Worm (Caenorhabditis elegans) whole organism, mixed stage, embryonic: ENCODE results near the gene srh-17.

ENCODE experiments used
- blmp-1 ChIP-seq: fragments of 150-350 bp; optimal IDR thresholded peaks from 2 replicates; lab custom pipeline; 2014; ENCODE audit warnings: missing biosample characterization, missing genetic modification characterization
- ceh-83 ChIP-seq: fragments of 200-800 bp; sonication (Bioruptor generic); optimal IDR thresholded peaks from 2 replicates; lab custom pipeline; 2018; ENCODE audit warnings: mild to moderate bottlenecking, missing genetic modification characterization, missing compliant biosample characterization
- elt-1 ChIP-seq: sonication (generic microtip); optimal IDR thresholded peaks from 2 replicates; lab custom pipeline; 2017; ENCODE audit warnings: missing genetic modification characterization, mild to moderate bottlenecking, missing compliant biosample characterization, antibody characterized with exemption, moderate library complexity, borderline replicate concordance; ENCODE audit not compliant: insufficient read depth
- elt-3 ChIP-seq: fragments of 150-350 bp; optimal IDR thresholded peaks from 2 replicates; lab custom pipeline; 2014; ENCODE audit warnings: missing biosample characterization, missing genetic modification characterization
- lin-13 ChIP-seq: fragments of 150-350 bp; optimal IDR thresholded peaks from 2 replicates; lab custom pipeline; 2014; ENCODE audit warnings: missing biosample characterization, missing genetic modification characterization
- lin-32 ChIP-seq: fragments of 200-800 bp; sonication (Bioruptor generic); optimal IDR thresholded peaks from 2 replicates; lab custom pipeline; 2018; ENCODE audit warnings: mild to moderate bottlenecking, missing genetic modification characterization, missing compliant biosample characterization
- mep-1 ChIP-seq: fragments of 150-350 bp; optimal IDR thresholded peaks from 2 replicates; lab custom pipeline; 2017; ENCODE audit warnings: missing biosample characterization, missing genetic modification reagents, missing genetic modification characterization, inconsistent platforms
- nhr-12 ChIP-seq: fragments of 150-350 bp; optimal IDR thresholded peaks from 2 replicates; lab custom pipeline; 2014; ENCODE audit warnings: missing biosample characterization, missing genetic modification characterization
- nhr-28 ChIP-seq: fragments of 150-350 bp; optimal IDR thresholded peaks from 2 replicates; lab custom pipeline; 2014; ENCODE audit warnings: missing biosample characterization, missing genetic modification characterization
- nhr-76 ChIP-seq: sonication (generic microtip); optimal IDR thresholded peaks from 2 replicates; lab custom pipeline; 2017; ENCODE audit warnings: missing biosample characterization, missing genetic modification characterization
- sem-2 ChIP-seq: fragments of 200-800 bp; sonication (Bioruptor generic); optimal IDR thresholded peaks from 2 replicates; lab custom pipeline; 2018; ENCODE audit warnings: mild to moderate bottlenecking, missing genetic modification characterization, missing compliant biosample characterization
- snpc-4 ChIP-seq: fragments of 150-350 bp; optimal IDR thresholded peaks from 2 replicates; lab custom pipeline; 2014; ENCODE audit warnings: missing biosample characterization, missing genetic modification characterization
- unc-62 ChIP-seq: fragments of 150-350 bp; optimal IDR thresholded peaks from 2 replicates; lab custom pipeline; 2014; ENCODE audit warnings: missing biosample characterization, missing genetic modification reagents, missing genetic modification characterization
- ztf-11 ChIP-seq: fragments of 150-350 bp; optimal IDR thresholded peaks from 2 replicates; lab custom pipeline; 2014; ENCODE audit warnings: missing biosample characterization, missing genetic modification characterization

DNA sequence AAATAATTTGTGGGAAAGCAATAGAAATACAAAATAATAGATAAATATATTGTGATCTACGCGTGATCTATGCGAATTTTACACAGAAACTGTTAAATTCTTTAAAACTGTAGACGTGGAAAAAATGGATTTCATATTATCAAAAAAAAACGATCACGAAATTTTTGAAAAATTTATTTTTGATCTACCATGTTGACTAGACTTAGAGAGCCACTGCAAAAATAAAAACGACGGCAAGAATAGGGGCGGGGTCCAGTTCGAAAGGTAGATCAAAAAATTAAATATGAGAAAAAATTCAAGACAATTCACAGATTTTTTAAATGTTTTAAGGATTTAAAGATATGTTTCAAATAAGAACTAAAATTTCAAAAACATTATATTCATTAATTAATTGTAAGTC is 23.0 kb upstream of the srh-17 start:
- no peak for TF ChIP-seq elt-3
- TF ChIP-seq nhr-76, result no peak
- no peak for TF ChIP-seq blmp-1 (tag; lab: Kevin White, UChicago)
- no peak for TF ChIP-seq elt-1 (tag; lab: Kevin White, UChicago)
- TF ChIP-seq ztf-11 (tag; lab: Kevin White, UChicago), result no peak
- TF ChIP-seq unc-62 (GFP tag; lab: Kevin White, UChicago), result no peak
- TF ChIP-seq nhr-28, result no peak
- TF ChIP-seq lin-32, result no peak
- no peak for TF ChIP-seq lin-13 (tag; lab: Kevin White, UChicago)
- TF ChIP-seq ceh-83 (GFP tag; lab: Kevin White, UChicago), result no peak
- TF ChIP-seq mep-1 (tag; lab: Kevin White, UChicago), result no peak
- TF ChIP-seq snpc-4 (tag; lab: Kevin White, UChicago), result no peak
- TF ChIP-seq sem-2, result no peak
- no peak for TF ChIP-seq nhr-12 (tag; lab: Kevin White, UChicago)
